Worm (Caenorhabditis elegans) whole organism, young adult: ENCODE measurements around the gene fbxa-215.

Experiments
- B0019.2 ChIP-seq: fragments of 200-800 bp; sonication (Bioruptor generic); conservative IDR thresholded peaks from 2 replicates; pipeline ENCODE4 v1.3.6; 2022; ENCODE audit warnings: missing genetic modification reagents, missing genetic modification characterization, missing compliant biosample characterization
- B0035.1 ChIP-seq: sonication (generic microtip); optimal IDR thresholded peaks from 2 replicates; lab custom pipeline; 2016; ENCODE audit warnings: missing genetic modification characterization, mild to moderate bottlenecking, missing compliant biosample characterization, missing genotype, missing genetic modification reagents
- B0261.1 ChIP-seq: sonication (generic microtip); optimal IDR thresholded peaks from 2 replicates; lab custom pipeline; 2016; ENCODE audit warnings: mild to moderate bottlenecking, missing genetic modification characterization, moderate library complexity, missing compliant biosample characterization
- C17E4.6 ChIP-seq: fragments of 200-800 bp; sonication (Bioruptor generic); IDR thresholded peaks from 2 replicates; pipeline ENCODE4 v1.3.6; 2022; ENCODE audit warnings: missing genetic modification reagents, missing genetic modification characterization, missing compliant biosample characterization
- D2030.7 ChIP-seq: fragments of 200-800 bp; sonication (Bioruptor generic); IDR thresholded peaks from 2 replicates; pipeline ENCODE4 v1.3.6; 2022; ENCODE audit warnings: missing genetic modification reagents, missing genetic modification characterization, missing compliant biosample characterization
- F23B12.7 ChIP-seq: sonication (generic microtip); optimal IDR thresholded peaks from 2 replicates; lab custom pipeline; 2017; ENCODE audit warnings: missing genetic modification characterization, mild to moderate bottlenecking, missing compliant biosample characterization, antibody characterized with exemption, moderate library complexity; ENCODE audit not compliant: insufficient read depth
- K11D2.4 ChIP-seq: fragments of 200-800 bp; sonication (Bioruptor generic); IDR thresholded peaks from 2 replicates; pipeline ENCODE4 v1.3.6; 2022; ENCODE audit warnings: missing genetic modification reagents, missing genetic modification characterization, missing compliant biosample characterization
- K12H6.12 ChIP-seq: fragments of 200-800 bp; sonication (Bioruptor generic); optimal IDR thresholded peaks from 2 replicates; lab custom pipeline; 2018; ENCODE audit warnings: mild to moderate bottlenecking, missing genetic modification characterization, missing compliant biosample characterization
- T07F8.4 ChIP-seq: sonication (generic microtip); optimal IDR thresholded peaks from 2 replicates; lab custom pipeline; 2016; ENCODE audit warnings: mild to moderate bottlenecking, missing genetic modification characterization, moderate library complexity, missing compliant biosample characterization
- Y67H2A.10 ChIP-seq: fragments of 200-800 bp; sonication (Bioruptor generic); conservative IDR thresholded peaks from 2 replicates; pipeline ENCODE4 v1.3.6; 2022; ENCODE audit warnings: missing genetic modification reagents, missing genetic modification characterization, missing compliant biosample characterization
- Y95B8A.8 ChIP-seq: fragments of 200-800 bp; sonication (Bioruptor generic); IDR thresholded peaks from 2 replicates; pipeline ENCODE4 v1.3.6; 2022; ENCODE audit warnings: missing genetic modification reagents, missing genetic modification characterization, missing compliant biosample characterization
- attf-3 ChIP-seq: fragments of 200-800 bp; sonication (Bioruptor generic); conservative IDR thresholded peaks from 2 replicates; pipeline ENCODE4 v1.3.6; 2022; ENCODE audit warnings: missing genetic modification reagents, missing genetic modification characterization, missing compliant biosample characterization
- cebp-1 ChIP-seq, 2 experiments: fragments of 200-800 bp in 1 of 2; sonication (Bioruptor generic) in 1 of 2; sonication (generic microtip) in 1 of 2; IDR thresholded peaks in 1 of 2; optimal IDR thresholded peaks in 1 of 2; 2 replicates each; pipeline versions ENCODE4 v1.3.6 to Lab custom; 2017 to 2022; ENCODE audit warnings: missing compliant biosample characterization in 2 of 2, missing genetic modification characterization in 2 of 2, mild to moderate bottlenecking in 1 of 2, missing genetic modification reagents in 1 of 2, moderate library complexity in 1 of 2
- ceh-27 ChIP-seq: fragments of 200-800 bp; sonication (Bioruptor generic); optimal IDR thresholded peaks from 2 replicates; lab custom pipeline; 2018; ENCODE audit warnings: mild to moderate bottlenecking, missing genetic modification characterization, moderate library complexity, missing compliant biosample characterization
- ceh-58 ChIP-seq: fragments of 200-800 bp; sonication (Bioruptor generic); IDR thresholded peaks from 2 replicates; pipeline ENCODE4 v1.3.6; 2022; ENCODE audit warnings: missing genetic modification characterization, missing compliant biosample characterization
- ceh-79 ChIP-seq: sonication (generic microtip); optimal IDR thresholded peaks from 2 replicates; lab custom pipeline; 2017; ENCODE audit warnings: mild to moderate bottlenecking, missing genetic modification characterization, missing compliant biosample characterization
- ceh-91 ChIP-seq: fragments of 200-800 bp; sonication (Bioruptor generic); IDR thresholded peaks from 2 replicates; pipeline ENCODE4 v1.3.6; 2022; ENCODE audit warnings: missing genetic modification reagents, missing genetic modification characterization, missing compliant biosample characterization
- egl-18 ChIP-seq: fragments of 200-800 bp; sonication (Bioruptor generic); IDR thresholded peaks from 2 replicates; pipeline ENCODE4 v1.3.6; 2022; ENCODE audit warnings: missing genetic modification reagents, missing genetic modification characterization, missing compliant biosample characterization
- hlh-26 ChIP-seq: fragments of 200-800 bp; sonication (Bioruptor generic); conservative IDR thresholded peaks from 2 replicates; pipeline ENCODE4 v1.3.6; 2022; ENCODE audit warnings: missing genetic modification reagents, missing genetic modification characterization, missing compliant biosample characterization
- hrde-1 ChIP-seq: sonication (generic microtip); optimal IDR thresholded peaks from 2 replicates; lab custom pipeline; 2016; ENCODE audit warnings: missing genetic modification characterization, mild to moderate bottlenecking, missing compliant biosample characterization, moderate library complexity, missing genotype, missing genetic modification reagents, borderline replicate concordance
- lin-26 ChIP-seq: fragments of 200-800 bp; sonication (Bioruptor generic); IDR thresholded peaks from 2 replicates; pipeline ENCODE4 v1.3.6; 2022; ENCODE audit warnings: missing genetic modification reagents, missing genetic modification characterization, missing compliant biosample characterization
- lin-40 ChIP-seq: sonication (generic microtip); optimal IDR thresholded peaks from 2 replicates; lab custom pipeline; 2016; ENCODE audit warnings: missing genetic modification characterization, mild to moderate bottlenecking, missing compliant biosample characterization, missing genotype, missing genetic modification reagents
- mes-4 ChIP-seq: sonication (generic microtip); optimal IDR thresholded peaks from 2 replicates; lab custom pipeline; 2016; ENCODE audit warnings: missing genotype, missing genetic modification characterization, missing compliant biosample characterization
- nhr-120 ChIP-seq: fragments of 200-800 bp; sonication (Bioruptor generic); IDR thresholded peaks from 2 replicates; pipeline ENCODE4 v1.3.6; 2022; ENCODE audit warnings: missing genetic modification characterization, missing compliant biosample characterization
- nhr-90 ChIP-seq: sonication (generic microtip); optimal IDR thresholded peaks from 2 replicates; lab custom pipeline; 2016; ENCODE audit warnings: missing genotype, mild to moderate bottlenecking, missing genetic modification characterization, missing compliant biosample characterization
- pbrm-1 ChIP-seq: fragments of 200-800 bp; sonication (Bioruptor generic); IDR thresholded peaks from 2 replicates; pipeline ENCODE4 v1.3.6; 2022; ENCODE audit warnings: missing genetic modification reagents, missing genetic modification characterization, missing compliant biosample characterization
- pha-4 ChIP-seq: fragments of 150-350 bp; sonication (generic microtip); optimal IDR thresholded peaks from 2 replicates; lab custom pipeline; 2014; ENCODE audit warnings: missing biosample characterization, missing genetic modification reagents, missing genetic modification characterization
- rec-8 ChIP-seq, 2 experiments: sonication (generic microtip); optimal IDR thresholded peaks; 2 replicates each; lab custom pipeline; 2016; ENCODE audit warnings: mild to moderate bottlenecking in 2 of 2, missing genetic modification characterization in 2 of 2, missing genetic modification reagents in 2 of 2, missing genotype in 2 of 2, missing biosample characterization in 1 of 2, missing compliant biosample characterization in 1 of 2, moderate library complexity in 1 of 2
- sea-2 ChIP-seq: fragments of 200-800 bp; sonication (Bioruptor generic); IDR thresholded peaks from 2 replicates; pipeline ENCODE4 v1.3.6; 2022; ENCODE audit warnings: missing genetic modification characterization, missing compliant biosample characterization
- snpc-4 ChIP-seq, 5 experiments: fragments of 150-350 bp in 1 of 5; sonication (generic microtip) in 4 of 5; optimal IDR thresholded peaks; 2 replicates each; lab custom pipeline; 2014 to 2018; ENCODE audit warnings: missing genetic modification characterization in 5 of 5, missing biosample characterization in 3 of 5, antibody characterized with exemption in 2 of 5, mild to moderate bottlenecking in 2 of 5, missing compliant biosample characterization in 2 of 5, missing genotype in 2 of 5, moderate library complexity in 2 of 5, missing genetic modification reagents in 1 of 5
- tbx-9 ChIP-seq: sonication (generic microtip); optimal IDR thresholded peaks from 2 replicates; lab custom pipeline; 2016; ENCODE audit warnings: borderline replicate concordance, missing genetic modification characterization, inconsistent platforms, missing compliant biosample characterization
- tlf-1 ChIP-seq: fragments of 200-800 bp; sonication (Bioruptor generic); optimal IDR thresholded peaks from 2 replicates; lab custom pipeline; 2018; ENCODE audit warnings: mild to moderate bottlenecking, missing genetic modification characterization, missing compliant biosample characterization
- unc-62 ChIP-seq: fragments of 150-350 bp; optimal IDR thresholded peaks from 2 replicates; lab custom pipeline; 2014; ENCODE audit warnings: missing biosample characterization, missing genetic modification reagents, missing genetic modification characterization
- zfh-2 ChIP-seq: fragments of 200-800 bp; sonication (Bioruptor generic); conservative IDR thresholded peaks from 2 replicates; pipeline ENCODE4 v1.3.6; 2022; ENCODE audit warnings: missing genetic modification reagents, missing genetic modification characterization, missing compliant biosample characterization
- ztf-18 ChIP-seq: sonication (generic microtip); optimal IDR thresholded peaks from 2 replicates; lab custom pipeline; 2016; ENCODE audit warnings: missing genotype, mild to moderate bottlenecking, missing genetic modification characterization, missing compliant biosample characterization
- ztf-6 ChIP-seq: fragments of 200-800 bp; sonication (Bioruptor generic); IDR thresholded peaks from 2 replicates; pipeline ENCODE4 v1.3.6; 2022; ENCODE audit warnings: missing genetic modification reagents, missing genetic modification characterization, missing compliant biosample characterization

Gene fbxa-215

DNA sequence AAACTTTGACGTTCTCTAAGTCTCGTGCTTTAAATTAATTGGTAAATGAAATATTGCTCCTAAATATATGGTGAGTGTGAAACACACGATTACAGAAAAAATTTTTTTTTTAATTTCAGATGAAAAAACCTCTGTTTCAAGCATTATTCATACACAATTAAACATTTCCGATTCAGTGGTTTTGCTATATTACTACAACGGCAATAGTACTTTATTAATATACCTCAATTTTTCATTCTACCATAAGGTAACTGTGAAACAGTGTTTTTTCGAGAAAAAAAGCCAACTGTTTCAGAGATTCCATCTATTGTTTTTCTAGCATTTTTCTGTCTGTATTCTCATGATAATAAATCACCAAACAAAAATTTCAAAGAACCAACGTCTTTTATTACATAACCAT is 34.1 kb upstream of the fbxa-215 start:
- TF ChIP-seq snpc-4 (GFP tag; optimal IDR thresholded peaks at IDR 0.05; lab: Kevin White, UChicago) = no peak
- peak in 1 of 4 experiments; percentile 56 for TF ChIP-seq snpc-4 (tag; optimal IDR thresholded peaks at IDR 0.05; lab: Kevin White, UChicago)
- TF ChIP-seq cebp-1 (GFP tag; IDR thresholded peaks at IDR 0.05; lab: Robert Waterston, UW) = no peak
- no peak for TF ChIP-seq cebp-1 (tag; optimal IDR thresholded peaks at IDR 0.05; lab: Kevin White, UChicago)
- TF ChIP-seq, all 124 proteins: peak for 1

DNA sequence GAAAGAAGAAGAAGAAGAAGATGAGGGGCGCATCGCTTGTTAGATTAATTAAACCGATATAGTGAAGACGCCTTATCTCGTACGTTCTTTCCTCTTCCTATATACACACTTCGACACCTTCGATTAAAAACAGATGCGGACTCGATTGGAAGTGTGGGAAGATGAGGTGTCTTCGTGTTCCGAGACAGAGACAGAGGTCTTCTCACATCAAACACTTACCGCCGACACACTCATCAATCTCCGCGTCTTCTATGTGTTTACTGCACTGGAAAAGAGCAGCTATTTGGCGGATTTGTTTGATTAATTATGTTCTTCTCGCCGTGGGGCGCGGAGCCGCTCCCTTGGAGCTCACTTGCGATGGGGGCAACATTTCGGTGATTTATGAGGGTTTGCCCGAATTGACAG is 32.7 kb upstream of the fbxa-215 start:
- TF ChIP-seq Y95B8A.8 (GFP tag; lab: Robert Waterston, UW) (no peak), K12H6.12 (peak; percentile 15), B0261.1 (tag; lab: Kevin White, UChicago) (no peak), C17E4.6 (no peak), unc-62 (GFP tag; lab: Kevin White, UChicago) (peak; percentile 28), nhr-90 (no peak), hrde-1 (tag; lab: Kevin White, UChicago) (no peak), zfh-2 (no peak), lin-40 (no peak), sea-2 (GFP tag; lab: Robert Waterston, UW) (no peak), nhr-120 (GFP tag; lab: Robert Waterston, UW) (no peak), F23B12.7 (no peak), D2030.7 (GFP tag; lab: Robert Waterston, UW) (no peak), ztf-18 (tag; lab: Kevin White, UChicago) (no peak), ceh-58 (GFP tag; lab: Robert Waterston, UW) (no peak)

DNA sequence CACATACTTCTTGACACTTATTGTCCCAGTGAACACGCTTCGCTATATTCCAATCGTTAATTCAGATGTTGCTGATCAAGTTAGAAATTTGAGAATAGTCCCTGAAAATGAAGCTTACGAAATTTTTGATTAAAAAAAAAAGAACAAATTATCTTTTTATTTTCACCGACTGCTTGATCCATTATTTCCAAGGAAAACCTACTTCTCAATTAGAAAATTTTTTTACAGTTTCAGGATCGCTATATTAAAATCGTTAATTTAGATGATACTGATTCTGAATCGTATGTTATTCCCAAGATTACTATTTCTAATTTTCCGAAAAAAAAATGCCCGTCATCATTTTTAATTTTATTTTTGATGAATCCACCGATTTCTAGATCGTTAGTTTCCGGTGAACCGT is 31.9 kb upstream of the fbxa-215 start, which contains the start of gene T23G4.127:
Gene T23G4.127, minus strand, starts transcription at position 101 of the 400 bp plus-strand sequence.
- TF ChIP-seq Y67H2A.10 (GFP tag; lab: Robert Waterston, UW) (no peak), ceh-27 (GFP tag; lab: Kevin White, UChicago) (no peak), ztf-6 (GFP tag; lab: Robert Waterston, UW) (no peak), K12H6.12 (no peak), B0035.1 (no peak), attf-3 (GFP tag; lab: Robert Waterston, UW) (no peak), Y95B8A.8 (GFP tag; lab: Robert Waterston, UW) (no peak), tbx-9 (tag; lab: Kevin White, UChicago) (no peak), tlf-1 (no peak), ceh-79 (tag; lab: Kevin White, UChicago) (no peak), egl-18 (GFP tag; lab: Robert Waterston, UW) (no peak), C17E4.6 (no peak), lin-26 (no peak), pha-4 (tag; lab: Kevin White, UChicago) (no peak), B0019.2 (no peak), hlh-26 (no peak), K11D2.4 (no peak), pbrm-1 (GFP tag; lab: Robert Waterston, UW) (no peak), cebp-1 (GFP tag; IDR thresholded peaks at IDR 0.05; lab: Robert Waterston, UW) (no peak), cebp-1 (tag; optimal IDR thresholded peaks at IDR 0.05; lab: Kevin White, UChicago) (no peak), T07F8.4 (tag; lab: Kevin White, UChicago) (no peak)

DNA sequence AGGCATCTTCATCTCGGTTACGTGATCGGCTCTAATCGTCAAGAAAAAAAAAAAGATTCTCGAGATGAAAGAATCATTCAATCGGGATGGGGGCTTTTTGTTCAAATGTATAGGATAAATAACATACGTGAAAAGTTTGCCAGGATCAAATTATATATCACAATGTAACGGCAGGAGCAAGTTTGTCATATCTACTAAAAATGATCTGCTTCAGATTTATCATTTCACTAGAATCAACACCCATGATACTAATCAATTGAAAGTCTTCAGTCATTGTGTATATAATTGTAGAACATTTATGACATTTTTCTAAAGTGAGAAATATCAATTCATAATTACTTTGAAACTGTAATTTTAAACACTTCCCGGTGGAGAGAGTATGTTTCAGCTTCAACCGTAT is 30.2 kb upstream of the fbxa-215 start:
- no peak for TF ChIP-seq rec-8 (tag; optimal IDR thresholded peaks at IDR 0.05; lab: Kevin White, UChicago)
- TF ChIP-seq lin-26 = no peak
- no peak for TF ChIP-seq mes-4
- no peak for TF ChIP-seq ceh-91 (GFP tag; lab: Robert Waterston, UW)
